Fruit fly (Drosophila melanogaster) whole organism, embryonic: ENCODE data around the gene CG43136.

Experiments
- Bgb ChIP-seq: fragments of 200-800 bp; sonication (Bioruptor generic); IDR thresholded peaks from 2 replicates; pipeline ENCODE4 v1.3.6; 2022; ENCODE audit warnings: missing biosample characterization, missing genetic modification characterization; ENCODE audit not compliant: partially characterized antibody
- CG10274 ChIP-seq: fragments of 200-800 bp; sonication (Bioruptor generic); optimal IDR thresholded peaks from 3 replicates; lab custom pipeline; 2017; ENCODE audit warnings: missing biosample characterization, mild to moderate bottlenecking, missing genetic modification characterization
- CG10462 ChIP-seq: fragments of 200-800 bp; sonication (Bioruptor generic); optimal IDR thresholded peaks from 2 replicates; lab custom pipeline; 2016; ENCODE audit warnings: missing biosample characterization, missing genetic modification characterization
- CG10543 ChIP-seq: fragments of 200-800 bp; sonication (Bioruptor generic); optimal IDR thresholded peaks from 3 replicates; lab custom pipeline; 2017; ENCODE audit warnings: missing biosample characterization, mild to moderate bottlenecking, missing genetic modification characterization, moderate library complexity
- CG12104 ChIP-seq: fragments of 200-800 bp; sonication (Bioruptor generic); optimal IDR thresholded peaks from 3 replicates; lab custom pipeline; 2016; ENCODE audit warnings: missing biosample characterization, missing genetic modification characterization
- CG13624 ChIP-seq: fragments of 200-800 bp; sonication (Bioruptor generic); optimal IDR thresholded peaks from 2 replicates; lab custom pipeline; 2016; ENCODE audit warnings: missing biosample characterization, missing genetic modification characterization
- CG13894 ChIP-seq: fragments of 200-800 bp; sonication (Bioruptor generic); optimal IDR thresholded peaks from 3 replicates; lab custom pipeline; 2018; ENCODE audit warnings: missing biosample characterization, mild to moderate bottlenecking, missing genetic modification characterization, moderate library complexity
- CG14014 ChIP-seq: fragments of 200-800 bp; sonication (Bioruptor generic); IDR thresholded peaks from 2 replicates; pipeline ENCODE4 v1.3.6; 2022; ENCODE audit warnings: missing biosample characterization, missing genetic modification characterization
- CG15073 ChIP-seq: fragments of 200-800 bp; sonication (Bioruptor generic); optimal IDR thresholded peaks from 2 replicates; lab custom pipeline; 2016; ENCODE audit warnings: missing biosample characterization, missing genetic modification characterization
- CG1603 ChIP-seq: fragments of 200-800 bp; sonication (Bioruptor generic); optimal IDR thresholded peaks from 2 replicates; lab custom pipeline; 2019; ENCODE audit warnings: missing biosample characterization, mild to moderate bottlenecking, missing genetic modification characterization, moderate library complexity
- CG17829 ChIP-seq: fragments of 200-800 bp; optimal IDR thresholded peaks from 2 replicates; lab custom pipeline; 2019; ENCODE audit warnings: missing biosample characterization, mild to moderate bottlenecking, missing genetic modification characterization, moderate library complexity
- CG32532 ChIP-seq: fragments of 200-800 bp; sonication (Bioruptor generic); IDR thresholded peaks from 2 replicates; pipeline ENCODE4 v1.3.6; 2022; ENCODE audit warnings: missing biosample characterization, missing genetic modification characterization
- CG33213 ChIP-seq: fragments of 200-800 bp; sonication (Bioruptor generic); optimal IDR thresholded peaks from 3 replicates; lab custom pipeline; 2016; ENCODE audit warnings: missing biosample characterization, missing genetic modification characterization
- CG4854 ChIP-seq: fragments of 200-800 bp; sonication (Bioruptor generic); optimal IDR thresholded peaks from 2 replicates; lab custom pipeline; 2016; ENCODE audit warnings: missing biosample characterization, missing genetic modification characterization, inconsistent platforms
- CG6272 ChIP-seq: fragments of 200-800 bp; sonication (Bioruptor generic); IDR thresholded peaks from 2 replicates; pipeline ENCODE4 v1.3.6; 2022; ENCODE audit warnings: missing biosample characterization, missing genetic modification characterization
- CG6765 ChIP-seq: fragments of 200-800 bp; sonication (Bioruptor generic); optimal IDR thresholded peaks from 3 replicates; lab custom pipeline; 2017; ENCODE audit warnings: missing biosample characterization, mild to moderate bottlenecking, missing genetic modification characterization
- CG7271 ChIP-seq: fragments of 200-800 bp; sonication (Bioruptor generic); optimal IDR thresholded peaks from 2 replicates; lab custom pipeline; 2018; ENCODE audit warnings: missing biosample characterization, mild to moderate bottlenecking, missing genetic modification characterization, moderate library complexity
- CG7928 ChIP-seq: fragments of 200-800 bp; sonication (Bioruptor generic); optimal IDR thresholded peaks from 2 replicates; lab custom pipeline; 2017; ENCODE audit warnings: missing biosample characterization, mild to moderate bottlenecking, missing genetic modification characterization
- D19A ChIP-seq: fragments of 200-800 bp; optimal IDR thresholded peaks from 3 replicates; lab custom pipeline; 2019; ENCODE audit warnings: missing biosample characterization, mild to moderate bottlenecking, missing genetic modification characterization, moderate library complexity
- Dfd ChIP-seq, 2 experiments: fragments of >200 bp; optimal IDR thresholded peaks; 2 replicates each; lab custom pipeline; 2017; ENCODE audit warnings: missing biosample characterization in 2 of 2, missing genetic modification characterization in 2 of 2
- Elba2 ChIP-seq: fragments of 200-800 bp; sonication (Bioruptor generic); optimal IDR thresholded peaks from 3 replicates; lab custom pipeline; 2016; ENCODE audit warnings: missing biosample characterization, missing genetic modification characterization
- HmgD ChIP-seq: fragments of 200-800 bp; sonication (Bioruptor generic); optimal IDR thresholded peaks from 3 replicates; lab custom pipeline; 2016; ENCODE audit warnings: missing biosample characterization, missing genetic modification characterization
- Hmx ChIP-seq: fragments of 200-800 bp; sonication (Bioruptor generic); optimal IDR thresholded peaks from 2 replicates; lab custom pipeline; 2016; ENCODE audit warnings: missing biosample characterization, missing genetic modification characterization
- Hr39 ChIP-seq: fragments of >200 bp; optimal IDR thresholded peaks from 2 replicates; lab custom pipeline; 2017
- Hsf ChIP-seq: fragments of 200-800 bp; sonication (Bioruptor generic); optimal IDR thresholded peaks from 3 replicates; lab custom pipeline; 2016; ENCODE audit warnings: missing biosample characterization, missing genetic modification characterization
- Lhr ChIP-seq: fragments of 200-800 bp; sonication (Bioruptor generic); optimal IDR thresholded peaks from 3 replicates; lab custom pipeline; 2017; ENCODE audit warnings: mild to moderate bottlenecking, missing biosample characterization, missing genetic modification reagents, missing genetic modification characterization
- Mrtf ChIP-seq: fragments of 200-800 bp; sonication (Bioruptor generic); IDR thresholded peaks from 3 replicates; pipeline ENCODE4 v1.3.6; 2022; ENCODE audit warnings: missing biosample characterization, missing genetic modification characterization
- Myb ChIP-seq: fragments of 200-800 bp; sonication (Bioruptor generic); optimal IDR thresholded peaks from 2 replicates; lab custom pipeline; 2016; ENCODE audit warnings: missing biosample characterization, missing genetic modification characterization
- NK7.1 ChIP-seq: fragments of 200-800 bp; sonication (Bioruptor generic); optimal IDR thresholded peaks from 3 replicates; lab custom pipeline; 2016; ENCODE audit warnings: missing biosample characterization, missing genetic modification characterization
- Poxn ChIP-seq: fragments of 200-800 bp; sonication (Bioruptor generic); IDR thresholded peaks from 2 replicates; pipeline ENCODE4 v1.3.6; 2022; ENCODE audit warnings: missing biosample characterization, missing genetic modification characterization
- Six4 ChIP-seq: fragments of 200-800 bp; sonication (Bioruptor generic); optimal IDR thresholded peaks from 2 replicates; lab custom pipeline; 2016; ENCODE audit warnings: missing biosample characterization, missing genetic modification characterization
- Sry-δ ChIP-seq: fragments of 200-800 bp; sonication (Bioruptor generic); optimal IDR thresholded peaks from 2 replicates; lab custom pipeline; 2016; ENCODE audit warnings: missing biosample characterization, missing genetic modification characterization
- YL-1 ChIP-seq: fragments of 200-800 bp; sonication (Bioruptor generic); optimal IDR thresholded peaks from 3 replicates; lab custom pipeline; 2017; ENCODE audit warnings: missing biosample characterization, mild to moderate bottlenecking, missing genetic modification characterization
- btn ChIP-seq: fragments of 200-800 bp; sonication (Bioruptor generic); optimal IDR thresholded peaks from 2 replicates; lab custom pipeline; 2016; ENCODE audit warnings: missing biosample characterization, missing genetic modification characterization
- chif ChIP-seq, 2 experiments: fragments of 200-800 bp; sonication (Bioruptor generic); optimal IDR thresholded peaks; 3 replicates each; lab custom pipeline; 2016; ENCODE audit warnings: missing biosample characterization in 2 of 2, missing genetic modification characterization in 2 of 2
- chm ChIP-seq: fragments of 200-800 bp; sonication (Bioruptor generic); IDR thresholded peaks from 2 replicates; pipeline ENCODE4 v1.3.6; 2022; ENCODE audit warnings: missing biosample characterization, missing genetic modification characterization
- chn ChIP-seq: fragments of 200-800 bp; sonication (Bioruptor generic); optimal IDR thresholded peaks from 2 replicates; lab custom pipeline; 2016; ENCODE audit warnings: missing biosample characterization, missing genetic modification characterization
- dysf ChIP-seq: fragments of 200-800 bp; sonication (Bioruptor generic); IDR thresholded peaks from 3 replicates; pipeline ENCODE4 v1.3.6; 2022; ENCODE audit warnings: missing biosample characterization, missing genetic modification characterization
- emc ChIP-seq: fragments of 200-800 bp; sonication (Bioruptor generic); optimal IDR thresholded peaks from 2 replicates; lab custom pipeline; 2016; ENCODE audit warnings: missing biosample characterization, missing genetic modification characterization
- esg ChIP-seq: fragments of 200-800 bp; sonication (Bioruptor generic); conservative IDR thresholded peaks from 2 replicates; pipeline ENCODE4 v1.3.6; 2022; ENCODE audit warnings: missing biosample characterization, missing genetic modification characterization
- fd96Cb ChIP-seq: fragments of 200-800 bp; sonication (Bioruptor generic); optimal IDR thresholded peaks from 2 replicates; lab custom pipeline; 2018; ENCODE audit warnings: missing biosample characterization, mild to moderate bottlenecking, missing genetic modification characterization, moderate library complexity
- gsb-n ChIP-seq: fragments of 200-800 bp; sonication (Bioruptor generic); optimal IDR thresholded peaks from 3 replicates; lab custom pipeline; 2018; ENCODE audit warnings: missing biosample characterization, mild to moderate bottlenecking, missing genetic modification characterization
- lbe ChIP-seq: fragments of 200-800 bp; sonication (Bioruptor generic); optimal IDR thresholded peaks from 2 replicates; lab custom pipeline; 2016; ENCODE audit warnings: missing biosample characterization, mild to moderate bottlenecking, missing genetic modification characterization
- mld ChIP-seq: fragments of 200-800 bp; sonication (Bioruptor generic); IDR thresholded peaks from 3 replicates; pipeline ENCODE4 v1.3.6; 2022; ENCODE audit warnings: missing biosample characterization, missing genetic modification characterization; ENCODE audit not compliant: partially characterized antibody
- nau ChIP-seq: fragments of 200-800 bp; sonication (Bioruptor generic); optimal IDR thresholded peaks from 3 replicates; lab custom pipeline; 2017; ENCODE audit warnings: missing biosample characterization, mild to moderate bottlenecking, missing genetic modification characterization, missing genetic modification reagents
- nmo ChIP-seq: fragments of 200-800 bp; sonication (Bioruptor generic); optimal IDR thresholded peaks from 2 replicates; lab custom pipeline; 2018; ENCODE audit warnings: missing biosample characterization, mild to moderate bottlenecking, missing genetic modification characterization, moderate library complexity
- otp ChIP-seq: fragments of 200-800 bp; sonication (Bioruptor generic); IDR thresholded peaks from 3 replicates; pipeline ENCODE4, ENCODE4 v1.3.6; 2022; ENCODE audit warnings: missing biosample characterization, missing genetic modification characterization
- p53 ChIP-seq: fragments of 200-800 bp; sonication (Bioruptor generic); optimal IDR thresholded peaks from 2 replicates; lab custom pipeline; 2016; ENCODE audit warnings: missing biosample characterization, missing genetic modification characterization
- pita ChIP-seq: fragments of 200-800 bp; sonication (Bioruptor generic); optimal IDR thresholded peaks from 2 replicates; lab custom pipeline; 2017; ENCODE audit warnings: missing biosample characterization, mild to moderate bottlenecking, missing genetic modification characterization
- wor ChIP-seq: fragments of 200-800 bp; sonication (Bioruptor generic); IDR thresholded peaks from 2 replicates; pipeline ENCODE4 v1.3.6; 2022; ENCODE audit warnings: missing biosample characterization, missing genetic modification characterization

The CG43136 gene

DNA sequence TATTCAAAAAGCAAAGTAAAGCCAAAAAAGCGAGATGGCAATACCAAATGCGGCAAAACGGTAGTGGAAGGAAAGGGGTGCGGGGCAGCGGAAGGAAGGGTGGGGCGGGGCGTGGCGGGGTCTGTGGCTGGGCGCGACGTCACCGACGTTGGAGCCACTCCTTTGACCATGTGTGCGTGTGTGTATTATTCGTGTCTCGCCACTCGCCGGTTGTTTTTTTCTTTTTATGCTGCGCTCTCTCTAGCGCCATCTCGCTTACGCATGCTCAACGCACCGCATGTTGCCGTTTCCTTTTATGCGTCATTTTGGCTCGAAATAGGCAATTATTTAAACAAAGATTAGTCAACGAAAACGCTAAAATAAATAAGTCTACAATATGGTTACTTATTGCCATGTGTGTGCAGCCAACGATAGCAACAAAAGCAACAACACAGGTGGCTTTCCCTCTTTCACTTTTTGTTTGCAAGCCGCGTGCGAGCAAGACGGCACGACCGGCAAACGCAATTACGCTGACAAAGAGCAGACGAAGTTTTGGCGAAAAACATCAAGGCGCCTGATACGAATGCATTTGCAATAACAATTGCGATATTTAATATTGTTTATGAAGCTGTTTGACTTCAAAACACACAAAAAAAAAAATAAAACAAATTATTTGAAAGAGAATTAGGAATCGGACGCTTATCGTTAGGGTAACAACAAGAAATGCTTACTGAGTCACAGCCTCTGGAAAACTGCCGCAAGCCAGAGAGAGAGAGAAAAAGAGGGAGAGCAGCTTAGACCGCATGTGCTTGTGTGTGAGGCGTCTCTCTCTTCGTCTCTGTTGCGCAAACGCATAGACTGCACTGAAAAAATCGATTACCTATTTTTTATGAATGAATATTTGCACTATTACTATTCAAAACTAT is 45.9 kb downstream of the CG43136 start (continued):
- no peak for TF ChIP-seq HmgD (GFP tag; lab: Kevin White, UChicago)
- peak; percentile 15 for TF ChIP-seq CG33213 (GFP tag; lab: Kevin White, UChicago)
- TF ChIP-seq Hmx (GFP tag; lab: Kevin White, UChicago), result no peak
- TF ChIP-seq CG7928 (GFP tag; lab: Kevin White, UChicago), result no peak
- peak; percentile 6; the same call in 1 of the 2 replicates for TF ChIP-seq CG32532
- TF ChIP-seq esg (GFP tag; lab: Robert Waterston, UW), result no peak
- no peak for TF ChIP-seq CG17829 (tag; lab: Kevin White, UChicago)
- 0 out of 2 replicates have a peak, but pooled peaks have one; percentile 18 for TF ChIP-seq Bgb (GFP tag; lab: Robert Waterston, UW)
- TF ChIP-seq CG14014 (GFP tag; lab: Robert Waterston, UW), result no peak
- TF ChIP-seq CG12104 (GFP tag; lab: Kevin White, UChicago), result no peak
- no peak for TF ChIP-seq gsb-n (tag; lab: Kevin White, UChicago)
- TF ChIP-seq chif (GFP tag; optimal IDR thresholded peaks at IDR 0.05; lab: Kevin White, UChicago), result no peak
- no peak for TF ChIP-seq CG1603 (tag; lab: Kevin White, UChicago)
- no peak for TF ChIP-seq lbe (GFP tag; lab: Kevin White, UChicago)
- peak; percentile 29; the same call in 1 of the 3 replicates for TF ChIP-seq Mrtf (GFP tag; lab: Robert Waterston, UW)
- TF ChIP-seq D19A (tag; lab: Kevin White, UChicago), result no peak
- TF ChIP-seq Hsf (GFP tag; lab: Kevin White, UChicago), result no peak
- no peak for TF ChIP-seq fd96Cb (tag; lab: Kevin White, UChicago)
- TF ChIP-seq chn (GFP tag; lab: Kevin White, UChicago), result no peak
- no peak for TF ChIP-seq CG4854 (GFP tag; lab: Kevin White, UChicago)
- TF ChIP-seq btn (GFP tag; lab: Kevin White, UChicago), result no peak
- no peak for TF ChIP-seq CG10462 (GFP tag; lab: Kevin White, UChicago)
- TF ChIP-seq CG13894, result peak; percentile 68
- TF ChIP-seq Six4 (GFP tag; lab: Kevin White, UChicago), result no peak
- TF ChIP-seq CG6765 (GFP tag; lab: Kevin White, UChicago), result no peak
- 0 out of 3 replicates have a peak, but pooled peaks have one; percentile 63 for TF ChIP-seq otp (GFP tag; lab: Robert Waterston, UW)
- TF ChIP-seq CG13624 (GFP tag; lab: Kevin White, UChicago), result no peak
- no peak for TF ChIP-seq CG6272 (GFP tag; lab: Robert Waterston, UW)
- no peak for TF ChIP-seq Hr39 (lab: Kevin White, UChicago)
- TF ChIP-seq YL-1 (GFP tag; lab: Kevin White, UChicago), result no peak
- TF ChIP-seq CG10274 (GFP tag; lab: Kevin White, UChicago), result peak; percentile 29
- peak; percentile 58; the same call in 1 of the 2 replicates for TF ChIP-seq chm (GFP tag; lab: Robert Waterston, UW)
- TF ChIP-seq dysf (GFP tag; lab: Robert Waterston, UW), result no peak
- TF ChIP-seq p53, result no peak
- TF ChIP-seq Poxn (GFP tag; lab: Robert Waterston, UW), result no peak; the same call in none of the 2 replicates
- no peak for TF ChIP-seq Myb (GFP tag; lab: Kevin White, UChicago)
- no peak for TF ChIP-seq pita (GFP tag; lab: Kevin White, UChicago)
- TF ChIP-seq mld (GFP tag; lab: Robert Waterston, UW), result no peak
- no peak for TF ChIP-seq CG15073
- no peak for TF ChIP-seq Sry-δ (GFP tag; lab: Kevin White, UChicago)
- no peak for TF ChIP-seq Elba2
- no peak for TF ChIP-seq Lhr (GFP tag; lab: Kevin White, UChicago)
- TF ChIP-seq NK7.1 (GFP tag; lab: Kevin White, UChicago), result no peak
- TF ChIP-seq nau (GFP tag; lab: Kevin White, UChicago), result no peak
- no peak for TF ChIP-seq CG7271 (tag; lab: Kevin White, UChicago)
- TF ChIP-seq CG10543 (GFP tag; lab: Kevin White, UChicago), result peak; percentile 77
- no peak for TF ChIP-seq wor (GFP tag; lab: Robert Waterston, UW)
- no peak for TF ChIP-seq Dfd (GFP tag; optimal IDR thresholded peaks at IDR 0.05; lab: Kevin White, UChicago)
- TF ChIP-seq nmo (GFP tag; lab: Kevin White, UChicago), result no peak
- TF ChIP-seq emc (GFP tag; lab: Kevin White, UChicago), result no peak
